Fruit fly (Drosophila melanogaster) whole organism, embryonic: ENCODE measurements around the gene CG3909.

ENCODE experiments used
- Awh ChIP-seq: fragments of 200-800 bp; sonication (Bioruptor generic); IDR thresholded peaks from 2 replicates; pipeline ENCODE4, ENCODE4 v1.3.6; 2022; ENCODE audit warnings: missing biosample characterization, missing genetic modification characterization
- CG12299 ChIP-seq: fragments of 200-800 bp; sonication (Bioruptor generic); optimal IDR thresholded peaks from 2 replicates; lab custom pipeline; 2018; ENCODE audit warnings: missing biosample characterization, mild to moderate bottlenecking, missing genetic modification characterization
- CG14710 ChIP-seq: fragments of 200-800 bp; sonication (Bioruptor generic); optimal IDR thresholded peaks from 3 replicates; lab custom pipeline; 2019; ENCODE audit warnings: missing biosample characterization, mild to moderate bottlenecking, missing genetic modification characterization, moderate library complexity
- CG1603 ChIP-seq: fragments of 200-800 bp; sonication (Bioruptor generic); optimal IDR thresholded peaks from 2 replicates; lab custom pipeline; 2019; ENCODE audit warnings: missing biosample characterization, mild to moderate bottlenecking, missing genetic modification characterization, moderate library complexity
- CG31441 ChIP-seq: fragments of 200-800 bp; sonication (Bioruptor generic); IDR thresholded peaks from 2 replicates; pipeline ENCODE4 v1.3.6; 2022; ENCODE audit warnings: missing biosample characterization, missing genetic modification characterization
- CG34224 ChIP-seq: fragments of 200-800 bp; sonication (Bioruptor generic); IDR thresholded peaks from 3 replicates; pipeline ENCODE4 v1.3.6; 2022; ENCODE audit warnings: missing biosample characterization, missing genetic modification characterization; ENCODE audit not compliant: partially characterized antibody
- Hr51 ChIP-seq, 2 experiments: fragments of 200-800 bp; sonication (Bioruptor generic); optimal IDR thresholded peaks; 2 replicates in 1 of 2; 3 replicates in 1 of 2; lab custom pipeline; 2016 to 2018; ENCODE audit warnings: missing biosample characterization in 2 of 2, missing genetic modification characterization in 2 of 2, mild to moderate bottlenecking in 1 of 2, moderate library complexity in 1 of 2
- NFAT ChIP-seq: fragments of 200-800 bp; sonication (Bioruptor generic); IDR thresholded peaks from 2 replicates; pipeline ENCODE4 v1.3.6; 2022; ENCODE audit warnings: missing biosample characterization, missing genetic modification characterization
- Sox100B ChIP-seq: fragments of 200-800 bp; sonication (Bioruptor generic); optimal IDR thresholded peaks from 3 replicates; lab custom pipeline; 2018; ENCODE audit warnings: missing biosample characterization, mild to moderate bottlenecking, missing genetic modification characterization
- ab ChIP-seq: fragments of 200-800 bp; sonication (Bioruptor generic); optimal IDR thresholded peaks from 2 replicates; lab custom pipeline; 2016; ENCODE audit warnings: missing biosample characterization, missing genetic modification characterization
- bbx ChIP-seq: fragments of 200-800 bp; sonication (Bioruptor generic); IDR thresholded peaks from 2 replicates; pipeline ENCODE4 v1.3.6; 2022; ENCODE audit warnings: missing biosample characterization, missing genetic modification characterization; ENCODE audit not compliant: partially characterized antibody
- dan ChIP-seq: fragments of 200-800 bp; sonication (Bioruptor generic); IDR thresholded peaks from 2 replicates; pipeline ENCODE4 v1.3.6; 2022; ENCODE audit warnings: missing biosample characterization, missing genetic modification characterization
- disco-r ChIP-seq: fragments of 200-800 bp; sonication (Bioruptor generic); optimal IDR thresholded peaks from 2 replicates; lab custom pipeline; 2016; ENCODE audit warnings: missing biosample characterization, missing genetic modification characterization
- esg ChIP-seq: fragments of 200-800 bp; sonication (Bioruptor generic); conservative IDR thresholded peaks from 2 replicates; pipeline ENCODE4 v1.3.6; 2022; ENCODE audit warnings: missing biosample characterization, missing genetic modification characterization
- gcm ChIP-seq: fragments of 200-800 bp; sonication (Bioruptor generic); optimal IDR thresholded peaks from 2 replicates; lab custom pipeline; 2019; ENCODE audit warnings: missing biosample characterization, mild to moderate bottlenecking, missing genetic modification characterization, moderate library complexity
- gem ChIP-seq: fragments of 200-800 bp; sonication (Bioruptor generic); optimal IDR thresholded peaks from 2 replicates; lab custom pipeline; 2019; ENCODE audit warnings: missing biosample characterization, mild to moderate bottlenecking, missing genetic modification characterization, moderate library complexity
- kni ChIP-seq: fragments of 200-800 bp; sonication (Bioruptor generic); optimal IDR thresholded peaks from 3 replicates; lab custom pipeline; 2017; ENCODE audit warnings: mild to moderate bottlenecking, missing biosample characterization, missing genetic modification reagents, missing genetic modification characterization
- nom ChIP-seq: fragments of 200-800 bp; sonication (Bioruptor generic); optimal IDR thresholded peaks from 2 replicates; lab custom pipeline; 2017; ENCODE audit warnings: missing biosample characterization, missing genetic modification characterization, mild to moderate bottlenecking, moderate library complexity, missing genetic modification reagents
- onecut ChIP-seq: fragments of 200-800 bp; sonication (Bioruptor generic); IDR thresholded peaks from 2 replicates; pipeline ENCODE4 v1.3.6; 2022; ENCODE audit warnings: missing biosample characterization, missing genetic modification characterization
- scrt ChIP-seq: fragments of 200-800 bp; sonication (Bioruptor generic); optimal IDR thresholded peaks from 2 replicates; lab custom pipeline; 2018; ENCODE audit warnings: missing biosample characterization, mild to moderate bottlenecking, missing genetic modification characterization, moderate library complexity
- tup ChIP-seq: fragments of 200-800 bp; sonication (Bioruptor generic); optimal IDR thresholded peaks from 2 replicates; lab custom pipeline; 2016; ENCODE audit warnings: missing biosample characterization, mild to moderate bottlenecking, missing genetic modification characterization, moderate library complexity

Gene CG3909

dm6 chr3R:10093252-10094030 is 50.4 kb downstream of the CG3909 start (continued):
- peak; percentile 21; the same call in 1 of the 2 replicates for TF ChIP-seq CG31441 (GFP tag; lab: Robert Waterston, UW)
- TF ChIP-seq CG34224: peak; percentile 27; the same call in 1 of the 3 replicates
- TF ChIP-seq nom (GFP tag; lab: Kevin White, UChicago): peak; percentile 23
- no peak for TF ChIP-seq gcm (GFP tag; lab: Kevin White, UChicago)
- TF ChIP-seq tup (GFP tag; lab: Kevin White, UChicago): no peak
- TF ChIP-seq scrt (GFP tag; lab: Kevin White, UChicago): peak; percentile 1
- no peak for TF ChIP-seq ab (GFP tag; lab: Kevin White, UChicago)
- no peak for TF ChIP-seq gem (tag; lab: Kevin White, UChicago)
- TF ChIP-seq CG14710 (tag; lab: Kevin White, UChicago): no peak
- no peak for TF ChIP-seq NFAT (GFP tag; lab: Robert Waterston, UW)
- no peak for TF ChIP-seq dan (GFP tag; lab: Robert Waterston, UW)
- TF ChIP-seq esg: no peak
- TF ChIP-seq Awh (GFP tag; lab: Robert Waterston, UW): no peak
- no peak for TF ChIP-seq CG12299
- no peak for TF ChIP-seq onecut
- TF ChIP-seq disco-r (GFP tag; lab: Kevin White, UChicago): no peak
- no peak for TF ChIP-seq Sox100B (GFP tag; lab: Kevin White, UChicago)
- TF ChIP-seq bbx (GFP tag; lab: Robert Waterston, UW): peak; percentile 43; the same call in 1 of the 2 replicates
- no peak for TF ChIP-seq CG1603 (tag; lab: Kevin White, UChicago)
- no peak for TF ChIP-seq Hr51 (GFP tag; optimal IDR thresholded peaks at IDR 0.05; lab: Kevin White, UChicago)
- TF ChIP-seq kni (GFP tag; lab: Kevin White, UChicago): peak; percentile 32
